Worm (Caenorhabditis elegans) whole organism, L4/young adult: ENCODE measurements around the gene T25E12.16.

Experiments used
- dao-5 ChIP-seq: sonication (generic microtip); optimal IDR thresholded peaks from 2 replicates; lab custom pipeline; 2016; ENCODE audit warnings: missing genotype, missing genetic modification characterization, moderate library complexity, missing compliant biosample characterization
- him-1 ChIP-seq: sonication (generic microtip); optimal IDR thresholded peaks from 2 replicates; lab custom pipeline; 2016; ENCODE audit warnings: missing genotype, missing genetic modification reagents, missing genetic modification characterization, missing compliant biosample characterization

DNA sequence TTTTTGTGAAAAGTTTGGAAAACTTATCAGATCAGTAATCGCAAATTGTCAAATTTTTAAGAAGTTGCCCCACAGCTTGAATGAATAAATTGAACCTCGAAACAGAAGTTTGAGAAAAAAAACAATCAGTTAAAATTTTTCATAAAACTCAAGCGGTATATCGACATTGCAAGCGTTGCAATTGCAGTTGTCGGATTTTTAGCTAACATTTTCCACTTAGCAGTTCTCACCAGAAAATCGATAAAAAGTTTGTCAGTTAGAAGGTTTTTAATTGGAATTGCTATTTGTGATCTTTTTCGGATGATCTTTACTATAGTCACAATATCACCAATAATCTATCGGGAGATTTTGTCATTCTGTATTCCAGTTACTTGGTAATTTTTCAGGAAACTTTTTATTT, 47.9 kb downstream of the T25E12.16 start, which contains the start of gene srw-43:
- TF ChIP-seq dao-5 (no peak), him-1 (tag; lab: Kevin White, UChicago) (no peak)
